Worm (Caenorhabditis elegans) whole organism, L1 larva: Measurements from ENCODE around the gene nspb-12.

ENCODE experiments used
- F16B12.6 ChIP-seq: fragments of 150-350 bp; optimal IDR thresholded peaks from 2 replicates; lab custom pipeline; 2014; ENCODE audit warnings: missing biosample characterization, missing genetic modification characterization
- aha-1 ChIP-seq: fragments of 150-350 bp; optimal IDR thresholded peaks from 2 replicates; lab custom pipeline; 2014; ENCODE audit warnings: missing biosample characterization, missing genetic modification characterization
- alr-1 ChIP-seq: fragments of 200-800 bp; sonication (Bioruptor generic); optimal IDR thresholded peaks from 2 replicates; lab custom pipeline; 2018; ENCODE audit warnings: borderline replicate concordance, mild to moderate bottlenecking, missing genetic modification characterization, missing compliant biosample characterization
- ama-1 ChIP-seq: fragments of 150-350 bp; optimal IDR thresholded peaks from 2 replicates; lab custom pipeline; 2014
- ceh-63 ChIP-seq: fragments of 200-800 bp; sonication (Bioruptor generic); optimal IDR thresholded peaks from 2 replicates; lab custom pipeline; 2018; ENCODE audit warnings: mild to moderate bottlenecking, missing genetic modification characterization, missing compliant biosample characterization
- ets-5 ChIP-seq: fragments of 200-800 bp; sonication (Bioruptor generic); IDR thresholded peaks from 2 replicates; pipeline ENCODE4 v1.3.6; 2022; ENCODE audit warnings: missing genetic modification characterization, missing compliant biosample characterization
- hlh-17 ChIP-seq: fragments of 200-800 bp; sonication (Bioruptor generic); optimal IDR thresholded peaks from 2 replicates; lab custom pipeline; 2018; ENCODE audit warnings: missing genetic modification characterization, mild to moderate bottlenecking, missing compliant biosample characterization, moderate library complexity, borderline replicate concordance
- irx-1 ChIP-seq: sonication (generic microtip); optimal IDR thresholded peaks from 2 replicates; lab custom pipeline; 2016; ENCODE audit warnings: missing genetic modification characterization, missing compliant biosample characterization
- isw-1 ChIP-seq: fragments of 200-800 bp; sonication (Bioruptor generic); IDR thresholded peaks from 2 replicates; pipeline ENCODE4 v1.3.6; 2022; ENCODE audit warnings: missing genetic modification characterization, missing compliant biosample characterization
- lin-14 ChIP-seq: fragments of 200-800 bp; sonication (Bioruptor generic); optimal IDR thresholded peaks from 2 replicates; lab custom pipeline; 2018; ENCODE audit warnings: mild to moderate bottlenecking, missing genetic modification characterization, moderate library complexity, missing compliant biosample characterization
- nhr-28 ChIP-seq: fragments of 150-350 bp; optimal IDR thresholded peaks from 2 replicates; lab custom pipeline; 2014; ENCODE audit warnings: missing biosample characterization, missing genetic modification characterization
- nhr-76 ChIP-seq: sonication (generic microtip); optimal IDR thresholded peaks from 2 replicates; lab custom pipeline; 2017; ENCODE audit warnings: missing biosample characterization, missing genetic modification characterization
- nhr-77 ChIP-seq: fragments of 150-350 bp; optimal IDR thresholded peaks from 2 replicates; lab custom pipeline; 2014; ENCODE audit warnings: missing biosample characterization, missing genetic modification characterization
- snpc-4 ChIP-seq: fragments of 150-350 bp; optimal IDR thresholded peaks from 2 replicates; lab custom pipeline; 2014; ENCODE audit warnings: missing biosample characterization, missing genetic modification characterization
- unc-86 ChIP-seq: sonication (generic microtip); optimal IDR thresholded peaks from 2 replicates; lab custom pipeline; 2016; ENCODE audit warnings: missing genetic modification characterization, missing compliant biosample characterization
- ztf-11 ChIP-seq, 2 experiments: sonication (generic microtip); optimal IDR thresholded peaks; 2 replicates each; lab custom pipeline; 2016 to 2017; ENCODE audit warnings: missing genetic modification characterization in 2 of 2, missing biosample characterization in 1 of 2, missing compliant biosample characterization in 1 of 2

The nspb-12 gene

ce11 chrIII:5521930-5522329, 46.6 kb downstream of the nspb-12 start, which contains the start of gene D1044.4:
D1044.4 (minus strand) TSS chrIII:5522030.
- no peak for TF ChIP-seq ceh-63 (GFP tag; lab: Kevin White, UChicago)
- TF ChIP-seq aha-1: no peak
- TF ChIP-seq ama-1 (lab: Kevin White, UChicago): no peak
- TF ChIP-seq lin-14 (GFP tag; lab: Kevin White, UChicago): no peak
- TF ChIP-seq ztf-11 (tag; optimal IDR thresholded peaks at IDR 0.05; lab: Kevin White, UChicago): no peak
- TF ChIP-seq nhr-77 (tag; lab: Kevin White, UChicago): no peak
- TF ChIP-seq F16B12.6 (tag; lab: Kevin White, UChicago): no peak
- TF ChIP-seq alr-1 (tag; lab: Kevin White, UChicago): no peak
- TF ChIP-seq snpc-4 (tag; lab: Kevin White, UChicago): no peak
- no peak for TF ChIP-seq nhr-28
- no peak for TF ChIP-seq irx-1 (tag; lab: Kevin White, UChicago)
- TF ChIP-seq nhr-76 (tag; lab: Kevin White, UChicago): no peak
- no peak for TF ChIP-seq hlh-17 (GFP tag; lab: Kevin White, UChicago)
- TF ChIP-seq unc-86 (tag; lab: Kevin White, UChicago): no peak
- no peak for TF ChIP-seq isw-1 (GFP tag; lab: Robert Waterston, UW)
- no peak for TF ChIP-seq ets-5 (GFP tag; lab: Robert Waterston, UW)
